Worm (Caenorhabditis elegans): ENCODE data around the gene C06E1.9.

Gene C06E1.9

DNA sequence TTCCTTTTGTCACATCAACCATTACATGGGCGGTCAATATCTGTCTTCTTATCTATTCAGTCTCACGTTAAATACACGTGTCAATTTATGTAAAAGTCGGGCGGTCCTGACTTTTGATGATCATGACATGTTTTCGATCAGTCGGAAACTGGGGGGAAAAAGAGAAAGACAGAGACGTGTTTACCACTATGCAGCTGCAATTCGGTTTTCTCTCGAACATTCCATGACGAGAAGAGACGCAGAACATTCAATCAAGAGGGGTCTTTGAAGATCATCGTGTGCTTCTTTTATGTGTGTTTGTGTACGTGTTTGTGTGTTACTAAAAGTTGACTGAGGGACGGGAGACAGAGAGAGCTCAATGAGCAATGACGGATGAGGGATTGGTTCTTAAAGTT is 48.8 kb upstream of the C06E1.9 start (continued):
- peak; percentile 42 for TF ChIP-seq T23F11.4 (GFP tag; optimal IDR thresholded peaks at IDR 0.05)
- no peak for TF ChIP-seq ttx-3 (tag; optimal IDR thresholded peaks at IDR 0.05)
- TF ChIP-seq sdc-2 (tag; optimal IDR thresholded peaks at IDR 0.05): no peak
- no peak for TF ChIP-seq ceh-14 (tag; optimal IDR thresholded peaks at IDR 0.05)
- TF ChIP-seq unc-3 (GFP tag; conservative IDR thresholded peaks at IDR 0.05): no peak
- TF ChIP-seq unc-3 (tag; optimal IDR thresholded peaks at IDR 0.05): no peak
- TF ChIP-seq fkh-6 (tag; optimal IDR thresholded peaks at IDR 0.05): no peak
- TF ChIP-seq odd-2 (tag; optimal IDR thresholded peaks at IDR 0.05): no peak
- peak; percentile 62 for TF ChIP-seq dve-1 (tag; optimal IDR thresholded peaks at IDR 0.05)
- peak; percentile 69 for TF ChIP-seq elt-2 (tag; optimal IDR thresholded peaks at IDR 0.05)
- TF ChIP-seq fax-1 (tag; optimal IDR thresholded peaks at IDR 0.05): no peak
- no peak for TF ChIP-seq hlh-6 (tag; optimal IDR thresholded peaks at IDR 0.05)
- TF ChIP-seq ceh-19 (GFP tag; optimal IDR thresholded peaks at IDR 0.05): no peak
- TF ChIP-seq pha-4 (tag; optimal IDR thresholded peaks at IDR 0.05): no peak

DNA sequence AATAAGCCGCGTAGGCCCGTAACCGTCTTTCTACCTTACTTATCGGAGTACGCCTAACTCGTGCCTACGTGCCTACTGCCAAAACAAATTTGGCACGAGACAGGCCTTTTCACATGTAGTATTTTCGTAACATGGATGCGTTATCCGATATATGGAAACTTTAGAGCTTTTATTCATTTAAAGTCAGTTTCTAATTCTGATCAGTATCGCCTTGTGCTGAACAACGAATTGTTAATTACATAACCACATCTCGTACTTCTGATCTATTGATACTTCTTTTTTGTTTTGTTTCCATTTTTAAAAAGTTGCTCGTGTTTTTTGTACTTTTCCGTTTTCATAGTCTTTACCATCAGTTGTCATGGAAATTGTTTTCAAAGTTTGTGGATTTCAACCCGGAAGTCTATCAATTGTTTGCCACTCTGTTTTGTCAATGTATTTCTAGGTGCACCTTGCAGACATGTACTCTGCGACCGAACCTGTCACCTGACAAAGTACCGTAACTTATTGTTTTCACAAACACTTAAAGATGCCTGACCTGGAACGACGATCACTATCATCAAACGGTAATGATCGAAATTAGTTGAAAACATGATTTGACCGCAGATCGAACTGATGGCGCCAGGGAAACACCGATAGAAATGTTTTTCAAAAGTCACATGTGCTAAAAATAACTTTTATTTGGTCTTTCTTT is 48.2 kb upstream of the C06E1.9 start:
- TF ChIP-seq hlh-6 (tag; optimal IDR thresholded peaks at IDR 0.05): no peak
- no peak for TF ChIP-seq sox-4 (tag; optimal IDR thresholded peaks at IDR 0.05)
- no peak for TF ChIP-seq unc-42 (tag; optimal IDR thresholded peaks at IDR 0.05)
- no peak for TF ChIP-seq ceh-48 (tag; optimal IDR thresholded peaks at IDR 0.05)
- TF ChIP-seq ceh-30 (tag; optimal IDR thresholded peaks at IDR 0.05): no peak
- TF ChIP-seq sdc-2 (tag; optimal IDR thresholded peaks at IDR 0.05): no peak
- no peak for TF ChIP-seq fax-1 (tag; optimal IDR thresholded peaks at IDR 0.05)
- no peak for TF ChIP-seq unc-3 (GFP tag; conservative IDR thresholded peaks at IDR 0.05)
- no peak for TF ChIP-seq unc-3 (tag; optimal IDR thresholded peaks at IDR 0.05)
- TF ChIP-seq lin-11 (tag; optimal IDR thresholded peaks at IDR 0.05): no peak
- no peak for TF ChIP-seq sox-2 (GFP tag; IDR thresholded peaks at IDR 0.05)
- TF ChIP-seq mec-3 (tag; optimal IDR thresholded peaks at IDR 0.05; ENCODE audit: borderline replicate concordance): no peak
- TF ChIP-seq pat-9 (tag; optimal IDR thresholded peaks at IDR 0.05): no peak
- no peak for TF ChIP-seq pros-1 (tag; optimal IDR thresholded peaks at IDR 0.05)
- no peak for TF ChIP-seq lim-6 (tag; optimal IDR thresholded peaks at IDR 0.05)
- no peak for TF ChIP-seq pax-1 (tag; optimal IDR thresholded peaks at IDR 0.05)
- TF ChIP-seq ceh-14 (tag; optimal IDR thresholded peaks at IDR 0.05): no peak
- no peak for TF ChIP-seq gmeb-2 (tag; optimal IDR thresholded peaks at IDR 0.05)
- TF ChIP-seq ahr-1 (tag; optimal IDR thresholded peaks at IDR 0.05): no peak

DNA sequence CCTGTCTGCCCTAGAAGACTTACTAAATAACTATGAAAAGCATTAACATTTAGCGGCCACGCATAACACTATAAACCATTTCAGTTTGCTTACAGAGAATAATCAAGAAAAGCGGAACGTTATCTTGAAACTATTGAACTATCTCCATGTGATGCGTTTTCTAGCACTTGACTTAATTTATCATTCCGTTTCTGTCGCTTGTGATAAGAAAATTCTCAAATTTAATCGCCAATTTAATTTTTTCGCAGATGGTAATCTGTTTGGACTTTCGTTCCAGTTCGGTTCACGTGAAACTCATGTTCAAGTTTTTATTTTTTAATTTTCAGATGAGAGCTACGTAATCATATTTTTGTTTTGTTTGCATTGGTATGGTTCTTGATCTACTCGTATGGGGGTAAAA is 47.4 kb upstream of the C06E1.9 start:
- TF ChIP-seq elt-2 (tag; optimal IDR thresholded peaks at IDR 0.05) (peak; percentile 81), sox-2 (GFP tag; IDR thresholded peaks at IDR 0.05) (no peak)

DNA sequence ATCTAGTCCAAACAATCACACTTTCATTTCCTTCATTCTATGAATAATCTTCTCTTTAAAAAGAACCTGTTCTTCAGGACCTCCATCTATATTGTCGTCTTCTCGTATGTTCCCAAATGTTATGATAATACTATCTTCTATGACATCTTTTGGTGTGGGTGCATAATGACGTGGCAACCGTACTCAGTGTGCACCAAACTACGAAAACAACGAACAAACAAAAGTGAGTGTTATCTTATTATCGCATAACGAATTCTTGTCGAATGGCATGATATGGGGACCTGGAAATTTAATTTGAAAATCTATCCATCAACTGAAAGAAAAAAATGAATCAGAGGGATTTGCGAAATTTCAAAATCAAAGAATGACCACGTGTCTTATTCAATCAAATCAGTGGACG is 46.5 kb upstream of the C06E1.9 start:
- TF ChIP-seq T23F11.4 (GFP tag; optimal IDR thresholded peaks at IDR 0.05) (no peak), elt-2 (tag; optimal IDR thresholded peaks at IDR 0.05) (peak; percentile 67)

DNA sequence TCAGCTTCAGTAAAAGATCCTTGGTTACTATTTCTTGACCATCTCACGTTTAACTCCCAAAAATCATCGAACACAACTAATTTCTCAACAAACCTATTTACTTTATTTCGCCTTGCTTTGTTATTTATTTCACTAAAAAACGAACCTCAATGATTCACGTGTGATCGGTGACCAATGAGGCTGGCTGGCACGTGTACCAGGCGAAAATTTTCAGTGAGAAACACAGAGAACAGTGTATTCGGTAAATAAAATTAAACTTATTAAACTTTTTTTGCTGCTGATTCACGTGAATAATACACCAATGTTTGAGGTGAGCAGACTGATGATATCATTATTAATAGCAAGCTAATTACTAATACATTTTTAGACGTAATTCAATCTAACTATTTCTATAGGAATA is 45.8 kb upstream of the C06E1.9 start:
- TF ChIP-seq rnt-1 (tag; optimal IDR thresholded peaks at IDR 0.05): no peak
- TF ChIP-seq C08G9.2 (tag; optimal IDR thresholded peaks at IDR 0.05): no peak
- TF ChIP-seq ceh-6 (GFP tag; optimal IDR thresholded peaks at IDR 0.05): no peak
- TF ChIP-seq ttx-3 (tag; optimal IDR thresholded peaks at IDR 0.05): no peak
- TF ChIP-seq pha-2 (tag; optimal IDR thresholded peaks at IDR 0.05): no peak
- no peak for TF ChIP-seq lin-11 (tag; optimal IDR thresholded peaks at IDR 0.05)
- TF ChIP-seq nhr-232 (tag; optimal IDR thresholded peaks at IDR 0.05): no peak
- TF ChIP-seq pros-1 (tag; optimal IDR thresholded peaks at IDR 0.05): no peak
- TF ChIP-seq ceh-18 (tag; optimal IDR thresholded peaks at IDR 0.05): no peak
- no peak for TF ChIP-seq ceh-19 (GFP tag; optimal IDR thresholded peaks at IDR 0.05)
- no peak for TF ChIP-seq hlh-13 (GFP tag; optimal IDR thresholded peaks at IDR 0.05)
- TF ChIP-seq dve-1 (tag; optimal IDR thresholded peaks at IDR 0.05): no peak
- no peak for TF ChIP-seq ceh-9 (tag; optimal IDR thresholded peaks at IDR 0.05)
- TF ChIP-seq sox-4 (tag; optimal IDR thresholded peaks at IDR 0.05): no peak
- TF ChIP-seq ets-4 (tag; optimal IDR thresholded peaks at IDR 0.05): no peak
- TF ChIP-seq ceh-30 (tag; optimal IDR thresholded peaks at IDR 0.05): no peak

All from whole organism, late embryonic.